Worm (Caenorhabditis elegans): ENCODE measurements around the gene R04B5.7.

DNA sequence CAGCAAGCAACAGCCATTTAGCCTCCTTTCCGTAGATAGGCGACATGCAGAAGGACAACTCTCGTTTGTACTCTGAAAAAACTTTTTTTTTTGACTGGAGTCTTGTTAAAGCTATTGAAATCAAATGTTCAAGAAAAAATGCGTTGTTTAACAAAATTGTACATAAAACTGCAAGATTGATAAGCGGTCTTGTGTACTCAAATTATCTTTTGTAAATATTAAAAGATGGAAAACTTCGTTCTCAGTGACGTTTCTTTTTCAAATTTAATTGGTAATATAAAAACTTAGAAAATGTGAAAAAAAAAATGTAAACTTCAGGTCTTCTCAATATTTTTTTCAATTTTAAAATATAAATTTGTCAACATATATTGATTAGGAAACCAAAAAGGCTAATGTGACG is 20.8 kb upstream of the R04B5.7 start:
- TF ChIP-seq ceh-22 (tag; optimal IDR thresholded peaks at IDR 0.05): no peak
- TF ChIP-seq fkh-10 (GFP tag; optimal IDR thresholded peaks at IDR 0.05): no peak
- no peak for TF ChIP-seq pha-4 (tag; optimal IDR thresholded peaks at IDR 0.05)
- TF ChIP-seq ama-1 (optimal IDR thresholded peaks at IDR 0.05): no peak
- TF ChIP-seq ttx-3 (tag; optimal IDR thresholded peaks at IDR 0.05): no peak
- TF ChIP-seq hlh-30 (tag; optimal IDR thresholded peaks at IDR 0.05; ENCODE audit: insufficient read depth): no peak
- TF ChIP-seq nhr-11 (tag; optimal IDR thresholded peaks at IDR 0.05): no peak

Measured in whole organism, late embryonic.